Fruit fly (Drosophila melanogaster) Kc167 (cell line): ENCODE results near the gene ast.

Source experiments
- Myc ChIP-seq: fragments of >200 bp; optimal IDR thresholded peaks from 2 replicates; lab custom pipeline; 2017; ENCODE audit warnings: missing external identifiers
- Sin3A ChIP-seq: fragments of >200 bp; optimal IDR thresholded peaks from 2 replicates; lab custom pipeline; 2018; ENCODE audit warnings: missing external identifiers
- h ChIP-seq: fragments of >200 bp; optimal IDR thresholded peaks from 3 replicates; lab custom pipeline; 2018; ENCODE audit warnings: missing external identifiers
- insv ChIP-seq: fragments of >200 bp; optimal IDR thresholded peaks from 3 replicates; lab custom pipeline; 2018; ENCODE audit warnings: missing external identifiers
- psq ChIP-seq: fragments of >200 bp; optimal IDR thresholded peaks from 2 replicates; lab custom pipeline; 2017; ENCODE audit warnings: missing external identifiers
- ttk ChIP-seq: sonication (Bioruptor generic); optimal IDR thresholded peaks from 2 replicates; lab custom pipeline; 2017; ENCODE audit warnings: missing external identifiers

Gene ast

dm6 chr2L:1063695-1064094, 14.1 kb upstream of the ast start:
- TF ChIP-seq Myc (lab: Kevin White, UChicago): no peak
- TF ChIP-seq Sin3A (lab: Kevin White, UChicago): no peak
- TF ChIP-seq h (lab: Kevin White, UChicago): no peak
- TF ChIP-seq insv: no peak
- TF ChIP-seq ttk: no peak
- TF ChIP-seq psq (lab: Kevin White, UChicago): no peak

DNA sequence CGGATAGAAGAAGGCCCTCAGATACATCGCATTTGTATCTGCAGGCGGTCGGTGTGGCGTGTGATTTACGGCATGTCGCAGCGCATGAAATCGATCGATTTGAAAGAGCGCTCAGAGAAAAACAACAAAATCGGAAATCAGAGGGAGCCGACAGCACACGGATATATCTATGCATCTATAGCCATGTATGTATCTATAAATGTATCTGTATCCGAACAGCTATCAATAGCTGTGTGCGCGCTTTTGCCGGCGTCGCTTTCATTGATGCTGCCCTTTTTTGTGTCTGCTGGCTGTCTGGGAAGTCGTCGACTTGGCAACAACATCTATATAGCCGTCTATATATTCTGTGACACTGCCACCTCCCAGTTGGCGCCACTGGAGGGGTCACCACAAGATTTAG, 13.2 kb upstream of the ast start:
- TF ChIP-seq Myc (lab: Kevin White, UChicago) (no peak), psq (lab: Kevin White, UChicago) (no peak)

DNA sequence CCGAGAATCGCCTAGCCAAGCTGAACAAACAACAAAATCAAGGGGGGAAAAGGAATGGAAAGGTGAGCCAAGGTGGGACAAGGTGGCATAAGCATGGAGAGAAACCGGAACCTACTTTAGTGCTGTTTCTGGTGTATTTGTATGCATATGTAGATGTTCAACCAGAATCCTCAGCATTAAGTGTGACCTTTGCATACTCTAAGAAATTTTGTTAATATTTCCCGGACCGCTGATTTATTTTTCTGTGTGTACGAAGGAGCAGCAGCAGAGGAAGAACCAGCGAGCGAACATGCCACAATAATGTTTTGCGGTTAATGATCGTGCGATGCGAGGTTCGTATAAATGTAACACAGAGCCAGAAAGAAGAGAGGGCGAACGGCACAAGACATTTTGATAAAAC, 12.7 kb upstream of the ast start:
- no peak for TF ChIP-seq Sin3A (lab: Kevin White, UChicago)
- no peak for TF ChIP-seq ttk

DNA sequence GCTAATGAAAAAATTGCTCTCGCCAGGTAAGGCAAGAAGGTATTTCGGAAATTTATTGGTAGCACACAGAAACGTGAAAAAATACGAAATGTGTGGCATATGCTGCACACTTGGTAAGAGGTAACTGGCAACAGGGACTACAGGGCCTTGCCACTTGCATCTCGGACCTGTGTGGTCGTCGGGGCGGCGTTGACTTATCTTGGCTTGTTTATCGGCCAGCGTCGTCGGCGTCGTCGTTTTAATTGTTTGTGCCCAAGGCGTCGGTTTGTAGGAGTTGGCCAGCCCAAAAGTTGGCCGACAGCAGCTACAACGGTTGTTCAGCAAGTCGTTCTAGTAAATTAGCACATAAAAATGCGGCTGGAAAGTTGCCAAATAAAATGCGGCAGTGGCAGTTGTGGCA, 11.4 kb upstream of the ast start:
- TF ChIP-seq insv: no peak
- TF ChIP-seq ttk: no peak
- TF ChIP-seq h (lab: Kevin White, UChicago): no peak
- TF ChIP-seq Sin3A (lab: Kevin White, UChicago): no peak

dm6 chr2L:1068004-1068403, 9.7 kb upstream of the ast start:
- TF ChIP-seq Sin3A (lab: Kevin White, UChicago) (no peak), Myc (lab: Kevin White, UChicago) (no peak), insv (no peak), ttk (no peak), psq (lab: Kevin White, UChicago) (no peak), h (lab: Kevin White, UChicago) (no peak)

dm6 chr2L:1068517-1069107, 9.1 kb upstream of the ast start:
- TF ChIP-seq ttk (no peak), Myc (lab: Kevin White, UChicago) (no peak), h (lab: Kevin White, UChicago) (no peak), insv (no peak), Sin3A (lab: Kevin White, UChicago) (no peak), psq (lab: Kevin White, UChicago) (no peak)

- no peak for TF ChIP-seq h (lab: Kevin White, UChicago)
- TF ChIP-seq psq (lab: Kevin White, UChicago): no peak
- TF ChIP-seq Sin3A (lab: Kevin White, UChicago): no peak
- TF ChIP-seq insv: no peak
- TF ChIP-seq Myc (lab: Kevin White, UChicago): no peak
- no peak for TF ChIP-seq ttk
Observed at dm6 chr2L:1069475-1069874, 8.3 kb upstream of the ast start.

DNA sequence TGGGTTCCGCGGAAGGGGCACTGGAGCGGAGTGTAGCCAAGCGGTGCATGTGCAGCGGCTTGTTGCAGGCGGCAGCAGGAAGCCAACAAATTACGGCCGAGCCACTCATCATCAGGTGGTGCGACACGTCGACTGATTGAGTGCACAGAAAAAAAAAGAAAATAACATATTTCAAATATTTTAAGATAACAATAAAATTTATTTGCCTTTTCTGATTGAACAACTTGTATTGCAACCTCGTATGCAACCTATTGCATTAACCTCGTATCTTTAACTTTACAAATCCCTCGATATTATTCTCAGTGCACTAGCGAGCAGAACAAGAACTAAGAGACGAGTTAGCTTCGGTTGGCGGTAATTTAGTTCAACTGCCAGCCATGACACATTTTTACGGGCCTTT, 7.4 kb upstream of the ast start:
- TF ChIP-seq Myc (lab: Kevin White, UChicago) (no peak), h (lab: Kevin White, UChicago) (no peak), psq (lab: Kevin White, UChicago) (no peak), insv (no peak)

DNA sequence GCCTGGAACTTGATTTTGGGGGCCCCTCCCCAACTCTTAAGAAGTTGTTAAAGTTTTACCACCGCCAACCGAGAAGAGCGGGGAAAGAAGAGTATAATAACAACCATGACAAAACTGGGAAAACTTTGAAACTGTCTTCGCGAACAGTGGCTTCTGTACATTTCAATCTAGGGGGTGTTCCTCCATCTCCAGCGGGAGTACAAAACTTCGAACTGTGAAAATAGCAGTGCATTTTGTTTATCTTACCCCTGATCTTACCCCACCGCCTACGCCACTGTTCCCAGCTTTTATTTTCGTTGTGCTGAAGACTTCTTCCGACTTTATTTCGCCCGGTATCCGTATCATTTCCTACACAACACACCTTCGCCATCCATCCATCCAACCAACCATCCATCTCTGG, 6.8 kb upstream of the ast start:
- TF ChIP-seq Myc (lab: Kevin White, UChicago) (no peak), Sin3A (lab: Kevin White, UChicago) (no peak), insv (no peak), h (lab: Kevin White, UChicago) (no peak), psq (lab: Kevin White, UChicago) (no peak), ttk (no peak)

dm6 chr2L:1072184-1072583, 5.6 kb upstream of the ast start:
- TF ChIP-seq ttk (no peak), psq (lab: Kevin White, UChicago) (no peak), Sin3A (lab: Kevin White, UChicago) (no peak), Myc (lab: Kevin White, UChicago) (no peak), h (lab: Kevin White, UChicago) (no peak)

- TF ChIP-seq insv (no peak), h (lab: Kevin White, UChicago) (no peak), Sin3A (lab: Kevin White, UChicago) (no peak), psq (lab: Kevin White, UChicago) (no peak), ttk (no peak), Myc (lab: Kevin White, UChicago) (no peak)
Observed at dm6 chr2L:1073530-1073929, 4.2 kb upstream of the ast start.

- no peak for TF ChIP-seq psq (lab: Kevin White, UChicago)
- TF ChIP-seq Myc (lab: Kevin White, UChicago): no peak
- no peak for TF ChIP-seq ttk
- TF ChIP-seq insv: no peak
- no peak for TF ChIP-seq h (lab: Kevin White, UChicago)
- no peak for TF ChIP-seq Sin3A (lab: Kevin White, UChicago)
Observed at dm6 chr2L:1074180-1074864, 3.4 kb upstream of the ast start.

- TF ChIP-seq psq (lab: Kevin White, UChicago): no peak
- TF ChIP-seq insv: no peak
- no peak for TF ChIP-seq h (lab: Kevin White, UChicago)
- no peak for TF ChIP-seq Sin3A (lab: Kevin White, UChicago)
- no peak for TF ChIP-seq Myc (lab: Kevin White, UChicago)
- TF ChIP-seq ttk: no peak
Observed at dm6 chr2L:1075753-1076152, 2.0 kb upstream of the ast start.
